Worm (Caenorhabditis elegans): Measurements from ENCODE around the gene str-151.

DNA sequence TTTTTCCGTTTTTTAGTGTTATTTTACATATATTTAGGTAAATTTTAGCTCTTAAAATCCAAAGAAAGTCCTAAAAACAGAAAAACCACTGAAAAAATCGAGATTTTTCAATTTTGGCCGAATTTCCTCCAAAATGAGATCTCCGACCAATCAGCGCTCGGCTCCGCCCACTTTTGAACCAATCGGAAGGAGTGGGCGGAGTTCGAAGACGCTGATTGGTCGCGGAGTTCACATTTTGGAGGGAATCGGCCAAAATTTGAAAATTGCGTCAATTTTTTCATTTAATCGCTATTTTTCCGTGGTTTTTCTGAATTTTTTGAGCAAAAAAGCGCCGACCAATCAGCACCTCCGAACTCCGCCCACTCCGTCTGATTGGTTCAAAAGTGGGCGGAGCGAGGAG, 35.3 kb upstream of the str-151 start:
- TF ChIP-seq ces-1 (GFP tag; optimal IDR thresholded peaks at IDR 0.05) (no peak), elt-1 (tag; optimal IDR thresholded peaks at IDR 0.05; ENCODE audit: borderline replicate concordance, insufficient read depth) (no peak)

All from whole organism, mixed stage, embryonic.